Fruit fly (Drosophila melanogaster) whole organism, prepupa: ENCODE results near the gene Mst77F.
A peak's percentile ranks its signal among the peaks of the same experiment; 100 is the strongest.

ENCODE experiments used
- CG10631 ChIP-seq: fragments of 200-800 bp; sonication (Bioruptor generic); optimal IDR thresholded peaks from 2 replicates; lab custom pipeline; 2016; ENCODE audit warnings: missing biosample characterization, missing genetic modification characterization
- CG11294 ChIP-seq: fragments of 200-800 bp; sonication (Bioruptor generic); IDR thresholded peaks from 2 replicates; pipeline ENCODE4 v1.3.6; 2022; ENCODE audit warnings: missing biosample characterization, missing genetic modification characterization
- CG11902 ChIP-seq: fragments of 200-800 bp; sonication (Bioruptor generic); optimal IDR thresholded peaks from 3 replicates; lab custom pipeline; 2016; ENCODE audit warnings: missing biosample characterization, missing genetic modification characterization
- CG15336 ChIP-seq: fragments of 200-800 bp; sonication (Bioruptor generic); IDR thresholded peaks from 2 replicates; pipeline ENCODE4 v1.3.6; 2022; ENCODE audit warnings: missing biosample characterization, missing genetic modification characterization
- CG1621 ChIP-seq: fragments of 200-800 bp; sonication (Bioruptor generic); optimal IDR thresholded peaks from 3 replicates; lab custom pipeline; 2018; ENCODE audit warnings: missing biosample characterization, mild to moderate bottlenecking, missing genetic modification characterization
- CG3032 ChIP-seq: fragments of 200-800 bp; optimal IDR thresholded peaks from 2 replicates; lab custom pipeline; 2019; ENCODE audit warnings: missing biosample characterization, mild to moderate bottlenecking, missing genetic modification characterization, moderate library complexity
- CG31627 ChIP-seq: fragments of 200-800 bp; sonication (Bioruptor generic); optimal IDR thresholded peaks from 3 replicates; lab custom pipeline; 2016; ENCODE audit warnings: missing biosample characterization, missing genetic modification characterization
- CG32006 ChIP-seq: fragments of 200-800 bp; sonication (Bioruptor generic); optimal IDR thresholded peaks from 3 replicates; lab custom pipeline; 2017; ENCODE audit warnings: missing biosample characterization, mild to moderate bottlenecking, missing genetic modification characterization
- CG3919 ChIP-seq: fragments of 200-800 bp; sonication (Bioruptor generic); optimal IDR thresholded peaks from 3 replicates; lab custom pipeline; 2016; ENCODE audit warnings: missing biosample characterization, missing genetic modification characterization
- CG4318 ChIP-seq: fragments of 200-800 bp; sonication (Bioruptor generic); optimal IDR thresholded peaks from 3 replicates; lab custom pipeline; 2017; ENCODE audit warnings: missing biosample characterization, mild to moderate bottlenecking, missing genetic modification characterization
- CG6276 ChIP-seq: fragments of 200-800 bp; sonication (Bioruptor generic); optimal IDR thresholded peaks from 2 replicates; lab custom pipeline; 2017; ENCODE audit warnings: missing biosample characterization, mild to moderate bottlenecking, missing genetic modification characterization
- CG6792 ChIP-seq: fragments of 200-800 bp; sonication (Bioruptor generic); optimal IDR thresholded peaks from 3 replicates; lab custom pipeline; 2016; ENCODE audit warnings: missing biosample characterization, missing genetic modification characterization
- CG6854 ChIP-seq: fragments of 200-800 bp; sonication (Bioruptor generic); optimal IDR thresholded peaks from 2 replicates; lab custom pipeline; 2017; ENCODE audit warnings: missing biosample characterization, mild to moderate bottlenecking, missing genetic modification characterization
- CG8119 ChIP-seq: fragments of 200-800 bp; sonication (Bioruptor generic); IDR thresholded peaks from 3 replicates; pipeline ENCODE4 v1.3.6; 2022; ENCODE audit warnings: missing biosample characterization, missing genetic modification characterization
- CG8319 ChIP-seq: fragments of 200-800 bp; sonication (Bioruptor generic); optimal IDR thresholded peaks from 3 replicates; lab custom pipeline; 2016; ENCODE audit warnings: missing biosample characterization, missing genetic modification characterization
- CG8632 ChIP-seq: fragments of 200-800 bp; sonication (Bioruptor generic); optimal IDR thresholded peaks from 3 replicates; lab custom pipeline; 2016; ENCODE audit warnings: missing biosample characterization, missing genetic modification characterization
- CG9139 ChIP-seq: fragments of 200-800 bp; sonication (Bioruptor generic); optimal IDR thresholded peaks from 3 replicates; lab custom pipeline; 2017; ENCODE audit warnings: missing biosample characterization, mild to moderate bottlenecking, missing genetic modification characterization
- Eip78C ChIP-seq: fragments of 200-800 bp; sonication (Bioruptor generic); peaks from one replicate; lab custom pipeline; 2016; ENCODE audit warnings: missing biosample characterization, missing genetic modification characterization
- Eip93F ChIP-seq: fragments of 200-800 bp; sonication (Bioruptor generic); optimal IDR thresholded peaks from 2 replicates; lab custom pipeline; 2016; ENCODE audit warnings: missing biosample characterization, mild to moderate bottlenecking, missing genetic modification characterization
- Ets21C ChIP-seq: fragments of 200-800 bp; sonication (Bioruptor generic); optimal IDR thresholded peaks from 3 replicates; lab custom pipeline; 2016; ENCODE audit warnings: missing biosample characterization, missing genetic modification characterization
- Hr38 ChIP-seq: sonication (Bioruptor generic); optimal IDR thresholded peaks from 2 replicates; lab custom pipeline; 2016; ENCODE audit warnings: missing biosample characterization, missing genetic modification characterization
- Hr39 ChIP-seq: fragments of 200-800 bp; sonication (Bioruptor generic); optimal IDR thresholded peaks from 2 replicates; lab custom pipeline; 2016; ENCODE audit warnings: missing biosample characterization, missing genetic modification characterization
- Hr4 ChIP-seq: fragments of 200-800 bp; sonication (Bioruptor generic); optimal IDR thresholded peaks from 3 replicates; lab custom pipeline; 2016; ENCODE audit warnings: missing biosample characterization, missing genetic modification characterization
- Lpt ChIP-seq: fragments of 200-800 bp; sonication (Bioruptor generic); optimal IDR thresholded peaks from 3 replicates; lab custom pipeline; 2016; ENCODE audit warnings: missing biosample characterization, missing genetic modification characterization
- Met ChIP-seq: fragments of 200-800 bp; sonication (Bioruptor generic); optimal IDR thresholded peaks from 3 replicates; lab custom pipeline; 2016; ENCODE audit warnings: missing biosample characterization, missing genetic modification characterization
- OdsH ChIP-seq: fragments of 200-800 bp; sonication (Bioruptor generic); optimal IDR thresholded peaks from 3 replicates; lab custom pipeline; 2016; ENCODE audit warnings: missing biosample characterization, missing genetic modification characterization
- Sox102F ChIP-seq: fragments of 200-800 bp; sonication (Bioruptor generic); optimal IDR thresholded peaks from 2 replicates; lab custom pipeline; 2016; ENCODE audit warnings: missing biosample characterization, mild to moderate bottlenecking, missing genetic modification characterization
- Sox14 ChIP-seq: fragments of 200-800 bp; sonication (Bioruptor generic); optimal IDR thresholded peaks from 3 replicates; lab custom pipeline; 2016; ENCODE audit warnings: missing biosample characterization, missing genetic modification characterization
- achi ChIP-seq: fragments of 200-800 bp; sonication (Bioruptor generic); optimal IDR thresholded peaks from 3 replicates; lab custom pipeline; 2016; ENCODE audit warnings: missing biosample characterization, missing genetic modification characterization
- acj6 ChIP-seq: fragments of 200-800 bp; sonication (Bioruptor generic); optimal IDR thresholded peaks from 3 replicates; lab custom pipeline; 2016; ENCODE audit warnings: missing biosample characterization, missing genetic modification characterization
- cyc ChIP-seq: fragments of 200-800 bp; sonication (Bioruptor generic); optimal IDR thresholded peaks from 3 replicates; lab custom pipeline; 2016; ENCODE audit warnings: missing biosample characterization, missing genetic modification characterization
- dsx ChIP-seq: fragments of 200-800 bp; optimal IDR thresholded peaks from 3 replicates; lab custom pipeline; 2019; ENCODE audit warnings: missing biosample characterization, mild to moderate bottlenecking, missing genetic modification characterization, moderate library complexity; ENCODE audit not compliant: poor library complexity, severe bottlenecking
- eg ChIP-seq: fragments of 200-800 bp; sonication (Bioruptor generic); IDR thresholded peaks from 3 replicates; pipeline ENCODE4 v1.3.6; 2022; ENCODE audit warnings: missing biosample characterization, missing genetic modification characterization
- esn ChIP-seq: fragments of 200-800 bp; sonication (Bioruptor generic); optimal IDR thresholded peaks from 2 replicates; lab custom pipeline; 2016; ENCODE audit warnings: missing biosample characterization, mild to moderate bottlenecking, missing genetic modification characterization, moderate library complexity
- fkh ChIP-seq: fragments of 200-800 bp; sonication (Bioruptor generic); optimal IDR thresholded peaks from 3 replicates; lab custom pipeline; 2017; ENCODE audit warnings: missing biosample characterization, mild to moderate bottlenecking, missing genetic modification characterization, moderate library complexity
- lz ChIP-seq: fragments of 200-800 bp; sonication (Bioruptor generic); optimal IDR thresholded peaks from 3 replicates; lab custom pipeline; 2016; ENCODE audit warnings: missing biosample characterization, missing genetic modification characterization
- net ChIP-seq: fragments of 200-800 bp; sonication (Bioruptor generic); optimal IDR thresholded peaks from 3 replicates; lab custom pipeline; 2016; ENCODE audit warnings: missing biosample characterization, missing genetic modification characterization
- pdm3 ChIP-seq: fragments of 200-800 bp; sonication (Bioruptor generic); optimal IDR thresholded peaks from 3 replicates; lab custom pipeline; 2016; ENCODE audit warnings: missing biosample characterization, missing genetic modification characterization
- salr ChIP-seq, 2 experiments: fragments of 200-800 bp; sonication (Bioruptor generic); optimal IDR thresholded peaks; 3 replicates each; lab custom pipeline; 2016 to 2018; ENCODE audit warnings: missing biosample characterization in 2 of 2, missing genetic modification characterization in 2 of 2, mild to moderate bottlenecking in 1 of 2
- spab ChIP-seq: fragments of 200-800 bp; sonication (Bioruptor generic); optimal IDR thresholded peaks from 2 replicates; lab custom pipeline; 2017; ENCODE audit warnings: missing biosample characterization, mild to moderate bottlenecking, missing genetic modification characterization, missing genetic modification reagents
- svp ChIP-seq: fragments of 200-800 bp; sonication (Bioruptor generic); peaks from one replicate; lab custom pipeline; 2016; ENCODE audit warnings: missing biosample characterization, missing genetic modification characterization
- topi ChIP-seq: fragments of 200-800 bp; sonication (Bioruptor generic); optimal IDR thresholded peaks from 3 replicates; lab custom pipeline; 2016; ENCODE audit warnings: missing biosample characterization, missing genetic modification characterization

Gene Mst77F

dm6 chr3L:20789299-20789698, 28.5 kb downstream of the Mst77F start:
- no peak for TF ChIP-seq eg (GFP tag; lab: Robert Waterston, UW)

- TF ChIP-seq CG1621 (no peak), acj6 (GFP tag; lab: Kevin White, UChicago) (no peak), Sox14 (GFP tag; lab: Kevin White, UChicago) (peak; percentile 62), dsx (no peak), CG4318 (GFP tag; lab: Kevin White, UChicago) (no peak), CG6854 (GFP tag; lab: Kevin White, UChicago) (no peak), Met (GFP tag; lab: Kevin White, UChicago) (no peak), Eip78C (GFP tag; lab: Kevin White, UChicago) (peak; percentile 45), Lpt (no peak), achi (GFP tag; lab: Kevin White, UChicago) (peak; percentile 52), CG8319 (GFP tag; lab: Kevin White, UChicago) (no peak), spab (GFP tag; lab: Kevin White, UChicago) (no peak), CG31627 (GFP tag; lab: Kevin White, UChicago) (no peak), CG10631 (no peak), esn (peak; percentile 39), CG11294 (GFP tag; lab: Robert Waterston, UW) (no peak), Hr39 (GFP tag; lab: Kevin White, UChicago) (no peak), CG3919 (GFP tag; lab: Kevin White, UChicago) (no peak), CG9139 (GFP tag; lab: Kevin White, UChicago) (no peak)
Measured at dm6 chr3L:20787835-20788380, 29.9 kb downstream of the Mst77F start, which contains the start of gene CG11396. Gene CG11396 (minus strand): TSS chr3L:20788137.

dm6 chr3L:20785742-20786427, 31.9 kb downstream of the Mst77F start, which contains the start of gene Pcif1:
Gene Pcif1 (minus strand): TSS chr3L:20786197.
- TF ChIP-seq Eip93F, result no peak
- TF ChIP-seq CG8119 (GFP tag; lab: Robert Waterston, UW), result no peak
- TF ChIP-seq topi, result peak; percentile 31
- peak; percentile 40 for TF ChIP-seq Eip78C (GFP tag; lab: Kevin White, UChicago)
- TF ChIP-seq Sox102F, result peak; percentile 36
- peak; percentile 67 for TF ChIP-seq fkh (GFP tag; lab: Kevin White, UChicago)
- TF ChIP-seq CG10631, result no peak
- TF ChIP-seq achi (GFP tag; lab: Kevin White, UChicago), result peak; percentile 13
- TF ChIP-seq lz (GFP tag; lab: Kevin White, UChicago), result peak; percentile 28
- peak; percentile 14 for TF ChIP-seq Sox14 (GFP tag; lab: Kevin White, UChicago)
- no peak for TF ChIP-seq pdm3 (GFP tag; lab: Kevin White, UChicago)
- peak; percentile 52 for TF ChIP-seq esn
- TF ChIP-seq cyc (GFP tag; lab: Kevin White, UChicago), result no peak
- no peak for TF ChIP-seq salr (GFP tag; optimal IDR thresholded peaks at IDR 0.05; lab: Kevin White, UChicago)
- no peak for TF ChIP-seq CG8632 (GFP tag; lab: Kevin White, UChicago)

DNA sequence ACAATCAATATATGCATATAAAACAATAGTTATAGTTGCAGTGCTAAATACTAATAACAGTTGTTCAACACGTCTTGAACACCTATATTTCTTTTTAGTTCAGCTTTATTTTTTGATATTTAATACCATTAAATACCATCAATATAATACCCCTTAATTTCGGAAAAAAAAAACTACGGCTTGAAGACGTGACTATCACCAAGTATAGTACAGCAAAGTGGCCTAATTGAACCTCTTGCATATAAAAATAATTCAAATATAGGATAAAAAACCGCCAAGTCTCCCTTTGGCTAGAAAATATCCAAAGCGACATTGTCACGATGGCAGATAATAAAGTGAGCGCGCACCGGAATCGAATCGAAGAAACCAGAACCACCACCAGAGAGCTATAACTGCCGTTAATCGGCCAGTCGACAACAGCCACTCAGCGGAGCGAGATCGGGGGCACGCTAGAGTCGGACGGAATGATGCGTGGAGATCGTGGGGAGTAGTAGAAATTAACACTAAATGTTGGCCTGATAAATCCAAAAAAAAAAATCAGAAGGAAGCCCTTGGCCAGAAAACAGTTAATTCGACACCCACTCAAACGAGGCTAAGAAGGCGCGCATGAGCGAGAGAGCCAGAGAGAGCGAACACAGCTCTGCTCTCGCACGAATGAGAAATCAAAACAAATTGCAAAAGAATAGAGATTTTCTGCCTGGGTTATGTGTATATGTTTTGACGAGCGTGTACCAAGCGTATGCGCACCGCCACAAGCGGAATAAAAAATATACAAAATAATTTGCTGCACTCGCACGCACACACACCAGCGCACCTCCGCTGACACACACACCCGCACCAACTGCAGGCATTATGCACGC, 32.8 kb downstream of the Mst77F start:
- TF ChIP-seq Ets21C (GFP tag; lab: Kevin White, UChicago), result no peak
- peak; percentile 38 for TF ChIP-seq net (GFP tag; lab: Kevin White, UChicago)
- TF ChIP-seq CG1621, result no peak
- peak; percentile 69 for TF ChIP-seq Hr4 (GFP tag; lab: Kevin White, UChicago)
- TF ChIP-seq CG32006 (GFP tag; lab: Kevin White, UChicago), result peak; percentile 68
- TF ChIP-seq Sox102F, result no peak
- TF ChIP-seq CG6792, result no peak
- TF ChIP-seq OdsH (GFP tag; lab: Kevin White, UChicago), result peak; percentile 65
- TF ChIP-seq Hr39 (GFP tag; lab: Kevin White, UChicago), result peak; percentile 41
- peak; percentile 91 for TF ChIP-seq Eip78C (GFP tag; lab: Kevin White, UChicago)
- TF ChIP-seq CG11294 (GFP tag; lab: Robert Waterston, UW), result no peak
- TF ChIP-seq CG15336 (GFP tag; lab: Robert Waterston, UW), result peak; percentile 56
- TF ChIP-seq CG6276 (GFP tag; lab: Kevin White, UChicago), result peak; percentile 36
- no peak for TF ChIP-seq CG4318 (GFP tag; lab: Kevin White, UChicago)
- peak; percentile 59 for TF ChIP-seq svp (GFP tag; lab: Kevin White, UChicago)
- TF ChIP-seq Sox14 (GFP tag; lab: Kevin White, UChicago), result peak; percentile 43
- TF ChIP-seq Hr38, result no peak
- TF ChIP-seq pdm3 (GFP tag; lab: Kevin White, UChicago), result peak; percentile 55
- no peak for TF ChIP-seq CG11902
- TF ChIP-seq CG3919 (GFP tag; lab: Kevin White, UChicago), result peak; percentile 2
- TF ChIP-seq spab (GFP tag; lab: Kevin White, UChicago), result peak; percentile 1
- no peak for TF ChIP-seq CG6854 (GFP tag; lab: Kevin White, UChicago)
- TF ChIP-seq CG3032, result peak; percentile 88
